Fruit fly (Drosophila melanogaster) whole organism: ENCODE results near the gene spn-D.

Experiments used
- CG8478 ChIP-seq: fragments of >200 bp; optimal IDR thresholded peaks from 2 replicates; lab custom pipeline; 2018; ENCODE audit warnings: inconsistent platforms
- Dll ChIP-seq: fragments of >200 bp; optimal IDR thresholded peaks from 2 replicates; lab custom pipeline; 2017
- EcR ChIP-seq, 2 experiments: fragments of >200 bp; optimal IDR thresholded peaks; 2 replicates each; lab custom pipeline; 2017; ENCODE audit warnings: missing biosample characterization in 2 of 2, missing genetic modification characterization in 2 of 2, missing genetic modification reagents in 2 of 2
- pan ChIP-seq: fragments of >200 bp; optimal IDR thresholded peaks from 2 replicates; lab custom pipeline; 2017
- psq ChIP-seq: fragments of >200 bp; optimal IDR thresholded peaks from 2 replicates; lab custom pipeline; 2017
- usp ChIP-seq: fragments of >200 bp; optimal IDR thresholded peaks from 2 replicates; lab custom pipeline; 2017; ENCODE audit warnings: missing biosample characterization, missing genetic modification characterization, mixed read lengths

spn-D gene

DNA sequence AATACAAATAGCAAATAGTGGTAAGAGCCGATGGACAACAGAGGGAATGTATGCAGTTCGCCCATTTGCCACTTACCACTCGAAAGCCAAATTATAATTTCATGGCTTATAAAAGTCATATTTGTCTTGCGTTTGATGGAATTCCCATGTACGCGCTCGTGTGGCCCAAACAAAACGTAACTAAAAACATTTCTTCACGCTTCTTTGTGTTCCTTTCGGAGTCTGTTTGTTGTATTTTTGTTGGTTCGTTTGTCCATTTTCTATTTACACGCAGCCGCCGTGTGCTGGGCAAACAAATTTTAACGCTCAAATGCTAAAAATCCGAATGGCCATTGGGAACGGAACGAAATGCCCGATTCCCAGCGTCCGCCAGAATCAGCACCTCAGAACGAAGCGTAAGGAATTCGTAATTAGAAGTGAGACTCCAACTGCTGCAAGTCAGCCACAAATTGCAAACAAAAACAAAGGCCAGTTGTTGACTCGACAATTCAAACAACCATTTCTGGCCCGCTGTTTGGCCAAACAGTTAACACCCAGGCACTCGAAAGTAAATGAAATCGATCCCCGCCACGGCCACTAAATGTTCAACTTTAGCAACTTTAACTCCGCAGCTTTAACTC, 43.3 kb downstream of the spn-D start:
- no peak for TF ChIP-seq EcR (GFP tag; optimal IDR thresholded peaks at IDR 0.05; lab: Kevin White, UChicago)
- no peak for TF ChIP-seq CG8478 (lab: Kevin White, UChicago)
- no peak for TF ChIP-seq usp (GFP tag; lab: Kevin White, UChicago)
- TF ChIP-seq psq, result no peak
- no peak for TF ChIP-seq pan (lab: Kevin White, UChicago)
- TF ChIP-seq Dll (lab: Kevin White, UChicago), result no peak

dm6 chr3R:27209561-27210275, 44.2 kb downstream of the spn-D start:
- no peak for TF ChIP-seq psq
- TF ChIP-seq pan (lab: Kevin White, UChicago), result no peak
- TF ChIP-seq Dll (lab: Kevin White, UChicago), result no peak
- no peak for TF ChIP-seq EcR (GFP tag; optimal IDR thresholded peaks at IDR 0.05; lab: Kevin White, UChicago)
- TF ChIP-seq CG8478 (lab: Kevin White, UChicago), result no peak
- TF ChIP-seq usp (GFP tag; lab: Kevin White, UChicago), result no peak

DNA sequence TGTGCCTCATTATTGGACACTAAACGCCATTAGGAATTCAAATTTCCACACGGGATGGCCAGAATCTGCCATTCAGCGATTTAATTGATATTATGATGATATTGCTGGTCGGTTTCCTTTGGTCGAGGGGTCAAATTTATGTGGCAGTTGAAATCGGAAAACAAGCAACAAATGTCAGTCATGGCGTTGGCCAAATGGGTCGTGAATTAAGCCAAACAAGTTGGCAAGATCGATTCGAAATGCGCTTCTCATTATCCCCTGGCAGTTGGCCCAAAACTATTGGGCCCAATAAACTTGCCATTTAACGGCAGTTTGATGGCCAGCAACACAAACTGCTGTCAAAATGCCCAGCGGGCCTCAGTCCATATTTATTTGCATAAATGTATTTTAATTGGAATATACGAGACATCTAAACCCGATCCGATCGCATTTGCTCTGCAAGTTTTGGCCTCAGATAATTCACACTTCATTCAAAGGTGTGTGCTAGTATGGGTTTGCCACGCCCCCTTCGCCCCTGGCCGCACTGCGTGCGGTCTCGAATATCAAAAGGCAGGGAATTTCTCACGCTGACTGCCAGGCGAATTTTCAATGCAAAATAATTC, 47.6 kb downstream of the spn-D start:
- TF ChIP-seq CG8478 (lab: Kevin White, UChicago), result no peak
- no peak for TF ChIP-seq EcR (GFP tag; optimal IDR thresholded peaks at IDR 0.05; lab: Kevin White, UChicago)
- no peak for TF ChIP-seq pan (lab: Kevin White, UChicago)
- TF ChIP-seq psq, result no peak
- TF ChIP-seq usp (GFP tag; lab: Kevin White, UChicago), result no peak

- TF ChIP-seq EcR (GFP tag; optimal IDR thresholded peaks at IDR 0.05; lab: Kevin White, UChicago) (no peak), Dll (lab: Kevin White, UChicago) (no peak), psq (no peak), usp (GFP tag; lab: Kevin White, UChicago) (no peak), pan (lab: Kevin White, UChicago) (no peak), CG8478 (lab: Kevin White, UChicago) (no peak)
Measured at dm6 chr3R:27214949-27215348, 49.4 kb downstream of the spn-D start.
